Worm (Caenorhabditis elegans) whole organism, L4 larva: ENCODE measurements around the gene Y110A2AL.3.

Experiments
- ZK337.2 ChIP-seq: fragments of 200-800 bp; sonication (Bioruptor generic); IDR thresholded peaks from 2 replicates; pipeline ENCODE4 v1.3.6; 2022; ENCODE audit warnings: missing genetic modification reagents, missing genetic modification characterization, missing compliant biosample characterization
- lin-13 ChIP-seq: fragments of 150-350 bp; optimal IDR thresholded peaks from 2 replicates; lab custom pipeline; 2014; ENCODE audit warnings: missing biosample characterization, missing genetic modification reagents, missing genetic modification characterization
- lsy-2 ChIP-seq, 2 experiments: fragments of 150-350 bp in 1 of 2; sonication (generic microtip) in 1 of 2; optimal IDR thresholded peaks; 2 replicates each; lab custom pipeline; 2014 to 2017; ENCODE audit warnings: missing biosample characterization in 2 of 2, missing genetic modification characterization in 2 of 2
- mxl-2 ChIP-seq: fragments of 200-800 bp; sonication (Bioruptor generic); conservative IDR thresholded peaks from 2 replicates; pipeline ENCODE4 v1.3.6; 2022; ENCODE audit warnings: missing genetic modification reagents, missing genetic modification characterization, missing compliant biosample characterization
- saeg-2 ChIP-seq: fragments of 200-800 bp; sonication (Bioruptor generic); IDR thresholded peaks from 2 replicates; pipeline ENCODE4 v1.3.6; 2022; ENCODE audit warnings: missing genetic modification reagents, missing genetic modification characterization, missing compliant biosample characterization

ce11 chrII:2874801-2875200 lies 7.9 kb downstream of the Y110A2AL.3 start, which contains the start of gene Y110A2AL.1:
- TF ChIP-seq saeg-2 (GFP tag; lab: Robert Waterston, UW) = no peak
- TF ChIP-seq lin-13 (GFP tag; lab: Kevin White, UChicago) = no peak
- no peak for TF ChIP-seq lsy-2 (tag; optimal IDR thresholded peaks at IDR 0.05; lab: Kevin White, UChicago)
- TF ChIP-seq ZK337.2 = no peak
- TF ChIP-seq mxl-2 (GFP tag; lab: Robert Waterston, UW) = no peak
